Worm (Caenorhabditis elegans): ENCODE results near the gene pup-2.

pup-2 gene

ce11 chrIII:5173139-5173538 lies 12.6 kb upstream of the pup-2 start, which contains the start of gene emb-1:
Gene emb-1, plus strand, starts transcription at chrIII:5173439.
- no peak for TF ChIP-seq ztf-22 (GFP tag; optimal IDR thresholded peaks at IDR 0.05)
- no peak for TF ChIP-seq nhr-120 (GFP tag; IDR thresholded peaks at IDR 0.05)
- no peak for TF ChIP-seq athp-1 (tag; optimal IDR thresholded peaks at IDR 0.05)
- TF ChIP-seq rpc-1 (optimal IDR thresholded peaks at IDR 0.05): no peak
- TF ChIP-seq rpc-1 (tag; optimal IDR thresholded peaks at IDR 0.05): no peak
- TF ChIP-seq ceh-79 (tag; optimal IDR thresholded peaks at IDR 0.05): no peak
- TF ChIP-seq egl-44 (GFP tag; IDR thresholded peaks at IDR 0.05): no peak

ce11 chrIII:5173622-5174021 lies 12.1 kb upstream of the pup-2 start, which contains the start of gene cid-1:
Gene cid-1, plus strand, starts transcription at chrIII:5173922.
- TF ChIP-seq atf-7 (tag; optimal IDR thresholded peaks at IDR 0.05) (no peak), F57C9.4 (tag; optimal IDR thresholded peaks at IDR 0.05) (no peak), akir-1 (GFP tag; optimal IDR thresholded peaks at IDR 0.05) (no peak), hlh-26 (GFP tag; conservative IDR thresholded peaks at IDR 0.05) (no peak), Y79H2A.3 (GFP tag; conservative IDR thresholded peaks at IDR 0.05) (no peak), somi-1 (GFP tag; optimal IDR thresholded peaks at IDR 0.05) (no peak), cebp-1 (GFP tag; IDR thresholded peaks at IDR 0.05) (no peak), cebp-1 (tag; optimal IDR thresholded peaks at IDR 0.05) (no peak), B0019.2 (GFP tag; conservative IDR thresholded peaks at IDR 0.05) (no peak), F33H1.4 (GFP tag; IDR thresholded peaks at IDR 0.05) (no peak), dpl-1 (GFP tag; optimal IDR thresholded peaks at IDR 0.05) (no peak), lsl-1 (GFP tag; optimal IDR thresholded peaks at IDR 0.05) (no peak), T07F8.4 (tag; optimal IDR thresholded peaks at IDR 0.05) (no peak), snpc-4 (GFP tag; optimal IDR thresholded peaks at IDR 0.05) (no peak), snpc-4 (tag; optimal IDR thresholded peaks at IDR 0.05) (no peak), tlf-1 (GFP tag; optimal IDR thresholded peaks at IDR 0.05) (no peak), ekl-4 (GFP tag; IDR thresholded peaks at IDR 0.05) (no peak), lag-1 (GFP tag; IDR thresholded peaks at IDR 0.05) (no peak), T26A5.8 (tag; optimal IDR thresholded peaks at IDR 0.05) (no peak)

DNA sequence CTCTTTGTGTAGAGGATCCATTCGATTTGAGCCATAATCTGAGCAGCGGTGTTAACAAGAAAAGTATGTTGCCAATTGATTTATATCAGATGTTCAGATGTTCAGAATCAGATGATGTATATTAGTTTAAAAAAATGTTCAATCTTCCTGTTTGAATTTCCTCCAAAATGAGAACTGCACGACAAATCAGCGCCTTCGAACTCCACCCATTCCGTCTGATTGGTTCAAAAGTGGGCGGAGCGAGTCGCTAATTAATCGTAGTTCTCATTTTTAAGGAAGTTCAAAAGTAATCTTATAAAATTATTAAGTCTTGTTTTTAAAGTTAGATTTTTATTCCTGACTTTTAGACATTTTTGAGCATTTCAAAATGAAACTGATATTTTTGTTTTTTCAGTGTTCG lies 6.6 kb upstream of the pup-2 start:
- TF ChIP-seq somi-1 (GFP tag; optimal IDR thresholded peaks at IDR 0.05) (no peak), nfyb-1 (GFP tag; IDR thresholded peaks at IDR 0.05) (no peak), aptf-3 (GFP tag; IDR thresholded peaks at IDR 0.05) (no peak), nhr-120 (GFP tag; IDR thresholded peaks at IDR 0.05) (no peak), lsy-27 (tag; optimal IDR thresholded peaks at IDR 0.05; ENCODE audit: borderline replicate concordance, insufficient read depth) (no peak), D2030.7 (GFP tag; IDR thresholded peaks at IDR 0.05) (no peak), lin-26 (GFP tag; IDR thresholded peaks at IDR 0.05) (no peak), pbrm-1 (GFP tag; IDR thresholded peaks at IDR 0.05) (no peak), F49E8.2 (tag; optimal IDR thresholded peaks at IDR 0.05; ENCODE audit: insufficient read depth) (no peak)

- peak; percentile 33; the same call in 1 of the 2 replicates for TF ChIP-seq dox-1 (GFP tag; IDR thresholded peaks at IDR 0.05)
- peak; percentile 57 for TF ChIP-seq nhr-80 (tag; optimal IDR thresholded peaks at IDR 0.05)
- no peak for TF ChIP-seq egl-18 (GFP tag; IDR thresholded peaks at IDR 0.05)
Measured at ce11 chrIII:5180588-5180987, 5.1 kb upstream of the pup-2 start.

Measured in whole organism, young adult.